Worm (Caenorhabditis elegans): ENCODE results near the gene F22F7.2.
"Not testable (repeated sequence)": the region's sequence is repeated elsewhere in the genome, so short reads cannot be mapped to it uniquely, and the experiment has no call there.

DNA sequence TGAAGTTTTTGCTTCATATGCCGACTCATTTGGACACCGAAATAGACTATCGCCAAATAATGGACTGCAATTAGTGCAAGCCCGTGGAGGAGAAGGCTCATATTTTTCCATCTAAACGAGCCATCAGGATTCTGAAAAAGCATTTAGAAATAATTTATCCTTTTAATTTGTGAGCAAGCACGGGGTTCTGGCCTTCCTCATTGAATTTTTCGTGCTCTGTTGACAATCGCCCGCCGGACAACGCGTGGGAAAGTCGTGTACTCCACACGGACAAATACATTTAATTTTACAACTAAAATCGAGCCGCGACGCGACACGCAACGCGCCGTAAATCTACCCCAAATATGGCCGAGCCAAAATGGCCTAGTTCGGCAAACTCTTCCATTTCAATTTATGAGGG, 21.8 kb downstream of the F22F7.2 start, which contains the start of gene F22F7.12:
- TF ChIP-seq ztf-11 (tag; optimal IDR thresholded peaks at IDR 0.05); ceh-16 (tag; optimal IDR thresholded peaks at IDR 0.05); lin-13 (GFP tag; optimal IDR thresholded peaks at IDR 0.05); ceh-82 (tag; optimal IDR thresholded peaks at IDR 0.05); unc-39 (tag; optimal IDR thresholded peaks at IDR 0.05); ZK546.5 (tag; optimal IDR thresholded peaks at IDR 0.05); elt-3 (tag; optimal IDR thresholded peaks at IDR 0.05); lin-39 (tag; optimal IDR thresholded peaks at IDR 0.05); sma-3 (GFP tag; optimal IDR thresholded peaks at IDR 0.05); mdl-1 (tag; optimal IDR thresholded peaks at IDR 0.05): not testable (repeated sequence)

All from whole organism, L2 larva.